Worm (Caenorhabditis elegans): ENCODE measurements around the gene T04F3.4.

DNA sequence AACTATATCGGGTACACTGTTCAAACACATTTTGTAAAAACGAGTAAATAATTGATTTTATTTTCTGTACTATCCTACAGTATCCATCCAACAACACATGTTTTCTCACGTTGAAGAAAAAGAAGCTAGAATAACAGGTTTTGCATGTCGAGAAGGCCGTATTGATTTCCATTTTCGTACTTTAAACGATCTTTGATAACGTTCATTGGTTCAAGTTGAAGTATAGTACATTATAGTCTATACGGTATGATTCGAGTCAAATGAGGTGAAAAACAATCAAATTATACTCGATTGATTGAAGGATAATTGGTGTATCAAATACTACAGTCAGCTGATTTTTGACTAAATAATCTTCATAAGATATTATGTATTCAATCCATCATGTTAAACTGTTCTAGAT is 37.6 kb upstream of the T04F3.4 start:
- TF ChIP-seq F37B4.10 (GFP tag; IDR thresholded peaks at IDR 0.05) (no peak), bed-1 (GFP tag; IDR thresholded peaks at IDR 0.05) (no peak), ztf-6 (GFP tag; IDR thresholded peaks at IDR 0.05) (no peak)

Measured in whole organism, young adult.